Fruit fly (Drosophila melanogaster) whole organism, prepupa: ENCODE results near the gene Syx18.

Source experiments
- Blimp-1 ChIP-seq: fragments of 200-800 bp; sonication (Bioruptor generic); optimal IDR thresholded peaks from 3 replicates; lab custom pipeline; 2017; ENCODE audit warnings: missing biosample characterization, missing genetic modification characterization, mild to moderate bottlenecking, moderate library complexity, missing genetic modification reagents
- CG10631 ChIP-seq: fragments of 200-800 bp; sonication (Bioruptor generic); optimal IDR thresholded peaks from 2 replicates; lab custom pipeline; 2016; ENCODE audit warnings: missing biosample characterization, missing genetic modification characterization
- CG11902 ChIP-seq: fragments of 200-800 bp; sonication (Bioruptor generic); optimal IDR thresholded peaks from 3 replicates; lab custom pipeline; 2016; ENCODE audit warnings: missing biosample characterization, missing genetic modification characterization
- CG16779 ChIP-seq: fragments of 200-800 bp; sonication (Bioruptor generic); optimal IDR thresholded peaks from 3 replicates; lab custom pipeline; 2017; ENCODE audit warnings: missing biosample characterization, mild to moderate bottlenecking, missing genetic modification characterization
- CG31627 ChIP-seq: fragments of 200-800 bp; sonication (Bioruptor generic); optimal IDR thresholded peaks from 3 replicates; lab custom pipeline; 2016; ENCODE audit warnings: missing biosample characterization, missing genetic modification characterization
- CG32006 ChIP-seq: fragments of 200-800 bp; sonication (Bioruptor generic); optimal IDR thresholded peaks from 3 replicates; lab custom pipeline; 2017; ENCODE audit warnings: missing biosample characterization, mild to moderate bottlenecking, missing genetic modification characterization
- CG34406 ChIP-seq: fragments of 200-800 bp; sonication (Bioruptor generic); optimal IDR thresholded peaks from 3 replicates; lab custom pipeline; 2016; ENCODE audit warnings: missing biosample characterization, missing genetic modification characterization
- CG6854 ChIP-seq: fragments of 200-800 bp; sonication (Bioruptor generic); optimal IDR thresholded peaks from 2 replicates; lab custom pipeline; 2017; ENCODE audit warnings: missing biosample characterization, mild to moderate bottlenecking, missing genetic modification characterization
- Eip75B ChIP-seq: fragments of 200-800 bp; sonication (Bioruptor generic); optimal IDR thresholded peaks from 3 replicates; lab custom pipeline; 2016; ENCODE audit warnings: missing biosample characterization, missing genetic modification characterization
- Ets21C ChIP-seq: fragments of 200-800 bp; sonication (Bioruptor generic); optimal IDR thresholded peaks from 3 replicates; lab custom pipeline; 2016; ENCODE audit warnings: missing biosample characterization, missing genetic modification characterization
- OdsH ChIP-seq: fragments of 200-800 bp; sonication (Bioruptor generic); optimal IDR thresholded peaks from 3 replicates; lab custom pipeline; 2016; ENCODE audit warnings: missing biosample characterization, missing genetic modification characterization
- cyc ChIP-seq: fragments of 200-800 bp; sonication (Bioruptor generic); optimal IDR thresholded peaks from 3 replicates; lab custom pipeline; 2016; ENCODE audit warnings: missing biosample characterization, missing genetic modification characterization
- net ChIP-seq: fragments of 200-800 bp; sonication (Bioruptor generic); optimal IDR thresholded peaks from 3 replicates; lab custom pipeline; 2016; ENCODE audit warnings: missing biosample characterization, missing genetic modification characterization

DNA sequence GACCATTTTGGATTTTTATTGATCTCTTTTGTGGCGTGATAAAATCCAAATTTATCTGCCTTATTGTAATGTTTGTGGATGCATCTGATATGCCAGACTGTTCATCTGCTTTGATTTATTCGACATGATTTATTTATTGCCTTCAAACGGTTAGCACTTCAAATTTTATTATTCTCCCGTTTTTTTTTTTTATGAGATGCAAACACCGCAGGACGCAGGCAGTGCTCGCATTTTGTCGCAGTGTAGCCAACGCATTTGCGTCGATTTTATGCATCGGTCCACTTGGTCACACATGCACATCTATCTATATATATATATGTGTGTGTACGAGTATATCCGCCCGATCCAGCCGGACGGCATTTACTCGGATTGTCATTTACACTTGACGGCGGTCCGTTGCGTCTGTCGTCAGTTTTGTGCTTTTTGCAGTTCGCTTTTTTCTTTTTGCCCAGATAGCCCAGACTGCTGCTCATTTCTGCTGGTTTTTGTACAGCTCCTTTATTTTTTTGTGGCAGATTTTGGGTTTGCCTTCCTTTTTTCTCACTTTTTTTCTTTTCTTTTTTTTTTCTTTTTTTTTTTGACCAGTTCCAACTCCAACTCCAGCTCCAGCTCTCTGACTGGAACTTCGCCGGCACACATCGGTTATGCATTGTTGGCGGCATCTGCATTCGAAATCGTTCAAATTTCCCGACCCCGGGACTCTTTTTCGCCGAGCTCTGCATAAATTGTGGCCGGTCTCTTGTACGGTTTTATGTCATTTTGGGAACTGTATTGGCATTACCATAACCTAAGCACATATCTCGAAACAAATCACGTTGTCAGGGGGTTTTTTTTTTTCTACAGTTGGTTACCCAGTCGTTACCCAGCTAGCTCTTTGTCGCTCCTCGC, 11.3 kb downstream of the Syx18 start:
- peak; percentile 78 for TF ChIP-seq CG16779 (tag; lab: Kevin White, UChicago)
- peak; percentile 45 for TF ChIP-seq CG11902 (GFP tag; lab: Kevin White, UChicago)
- peak; percentile 42 for TF ChIP-seq cyc
- peak; percentile 63 for TF ChIP-seq CG31627
- peak; percentile 57 for TF ChIP-seq CG34406
- TF ChIP-seq CG32006, result peak; percentile 61
- TF ChIP-seq CG6854 (GFP tag; lab: Kevin White, UChicago), result peak; percentile 92
- no peak for TF ChIP-seq Blimp-1 (GFP tag; lab: Kevin White, UChicago)
- peak; percentile 60 for TF ChIP-seq Eip75B
- TF ChIP-seq Ets21C (GFP tag; lab: Kevin White, UChicago), result peak; percentile 26
- peak; percentile 40 for TF ChIP-seq OdsH
- peak; percentile 80 for TF ChIP-seq net
- TF ChIP-seq CG10631 (GFP tag; lab: Kevin White, UChicago), result peak; percentile 16
